Fruit fly (Drosophila melanogaster) whole organism, prepupa: Measurements from ENCODE around the gene CG42335.

Experiments
- Blimp-1 ChIP-seq: fragments of 200-800 bp; sonication (Bioruptor generic); optimal IDR thresholded peaks from 3 replicates; lab custom pipeline; 2017; ENCODE audit warnings: missing biosample characterization, missing genetic modification characterization, mild to moderate bottlenecking, moderate library complexity, missing genetic modification reagents
- CG10631 ChIP-seq: fragments of 200-800 bp; sonication (Bioruptor generic); optimal IDR thresholded peaks from 2 replicates; lab custom pipeline; 2016; ENCODE audit warnings: missing biosample characterization, missing genetic modification characterization
- CG10669 ChIP-seq: fragments of 200-800 bp; sonication (Bioruptor generic); optimal IDR thresholded peaks from 3 replicates; lab custom pipeline; 2018; ENCODE audit warnings: missing biosample characterization, mild to moderate bottlenecking, missing genetic modification characterization, moderate library complexity
- CG11294 ChIP-seq: fragments of 200-800 bp; sonication (Bioruptor generic); IDR thresholded peaks from 2 replicates; pipeline ENCODE4 v1.3.6; 2022; ENCODE audit warnings: missing biosample characterization, missing genetic modification characterization
- CG11762 ChIP-seq: fragments of 200-800 bp; sonication (Bioruptor generic); optimal IDR thresholded peaks from 3 replicates; lab custom pipeline; 2016; ENCODE audit warnings: missing biosample characterization, missing genetic modification characterization; ENCODE audit not compliant: insufficient read depth
- CG15336 ChIP-seq: fragments of 200-800 bp; sonication (Bioruptor generic); IDR thresholded peaks from 2 replicates; pipeline ENCODE4 v1.3.6; 2022; ENCODE audit warnings: missing biosample characterization, missing genetic modification characterization
- CG1621 ChIP-seq: fragments of 200-800 bp; sonication (Bioruptor generic); optimal IDR thresholded peaks from 3 replicates; lab custom pipeline; 2018; ENCODE audit warnings: missing biosample characterization, mild to moderate bottlenecking, missing genetic modification characterization
- CG16779 ChIP-seq: fragments of 200-800 bp; sonication (Bioruptor generic); optimal IDR thresholded peaks from 3 replicates; lab custom pipeline; 2017; ENCODE audit warnings: missing biosample characterization, mild to moderate bottlenecking, missing genetic modification characterization
- CG3032 ChIP-seq: fragments of 200-800 bp; optimal IDR thresholded peaks from 2 replicates; lab custom pipeline; 2019; ENCODE audit warnings: missing biosample characterization, mild to moderate bottlenecking, missing genetic modification characterization, moderate library complexity
- CG32006 ChIP-seq: fragments of 200-800 bp; sonication (Bioruptor generic); optimal IDR thresholded peaks from 3 replicates; lab custom pipeline; 2017; ENCODE audit warnings: missing biosample characterization, mild to moderate bottlenecking, missing genetic modification characterization
- CG34406 ChIP-seq: fragments of 200-800 bp; sonication (Bioruptor generic); optimal IDR thresholded peaks from 3 replicates; lab custom pipeline; 2016; ENCODE audit warnings: missing biosample characterization, missing genetic modification characterization
- CG3919 ChIP-seq: fragments of 200-800 bp; sonication (Bioruptor generic); optimal IDR thresholded peaks from 3 replicates; lab custom pipeline; 2016; ENCODE audit warnings: missing biosample characterization, missing genetic modification characterization
- CG6276 ChIP-seq: fragments of 200-800 bp; sonication (Bioruptor generic); optimal IDR thresholded peaks from 2 replicates; lab custom pipeline; 2017; ENCODE audit warnings: missing biosample characterization, mild to moderate bottlenecking, missing genetic modification characterization
- CG6792 ChIP-seq: fragments of 200-800 bp; sonication (Bioruptor generic); optimal IDR thresholded peaks from 3 replicates; lab custom pipeline; 2016; ENCODE audit warnings: missing biosample characterization, missing genetic modification characterization
- CG6808 ChIP-seq: fragments of 200-800 bp; sonication (Bioruptor generic); optimal IDR thresholded peaks from 3 replicates; lab custom pipeline; 2017; ENCODE audit warnings: missing biosample characterization, missing genetic modification characterization, mild to moderate bottlenecking, moderate library complexity, missing genetic modification reagents
- CG6854 ChIP-seq: fragments of 200-800 bp; sonication (Bioruptor generic); optimal IDR thresholded peaks from 2 replicates; lab custom pipeline; 2017; ENCODE audit warnings: missing biosample characterization, mild to moderate bottlenecking, missing genetic modification characterization
- CG7368 ChIP-seq: fragments of 200-800 bp; sonication (Bioruptor generic); optimal IDR thresholded peaks from 3 replicates; lab custom pipeline; 2016; ENCODE audit warnings: missing biosample characterization, missing genetic modification characterization
- CG8319 ChIP-seq: fragments of 200-800 bp; sonication (Bioruptor generic); optimal IDR thresholded peaks from 3 replicates; lab custom pipeline; 2016; ENCODE audit warnings: missing biosample characterization, missing genetic modification characterization
- CG8632 ChIP-seq: fragments of 200-800 bp; sonication (Bioruptor generic); optimal IDR thresholded peaks from 3 replicates; lab custom pipeline; 2016; ENCODE audit warnings: missing biosample characterization, missing genetic modification characterization
- CG9139 ChIP-seq: fragments of 200-800 bp; sonication (Bioruptor generic); optimal IDR thresholded peaks from 3 replicates; lab custom pipeline; 2017; ENCODE audit warnings: missing biosample characterization, mild to moderate bottlenecking, missing genetic modification characterization
- Eip75B ChIP-seq: fragments of 200-800 bp; sonication (Bioruptor generic); optimal IDR thresholded peaks from 3 replicates; lab custom pipeline; 2016; ENCODE audit warnings: missing biosample characterization, missing genetic modification characterization
- Eip78C ChIP-seq: fragments of 200-800 bp; sonication (Bioruptor generic); peaks from one replicate; lab custom pipeline; 2016; ENCODE audit warnings: missing biosample characterization, missing genetic modification characterization
- Eip93F ChIP-seq: fragments of 200-800 bp; sonication (Bioruptor generic); optimal IDR thresholded peaks from 2 replicates; lab custom pipeline; 2016; ENCODE audit warnings: missing biosample characterization, mild to moderate bottlenecking, missing genetic modification characterization
- Ets21C ChIP-seq: fragments of 200-800 bp; sonication (Bioruptor generic); optimal IDR thresholded peaks from 3 replicates; lab custom pipeline; 2016; ENCODE audit warnings: missing biosample characterization, missing genetic modification characterization
- Gug ChIP-seq: fragments of 200-800 bp; sonication (Bioruptor generic); IDR thresholded peaks from 2 replicates; pipeline ENCODE4 v1.3.6; 2022; ENCODE audit warnings: missing biosample characterization, missing genetic modification characterization
- Hr39 ChIP-seq: fragments of 200-800 bp; sonication (Bioruptor generic); optimal IDR thresholded peaks from 2 replicates; lab custom pipeline; 2016; ENCODE audit warnings: missing biosample characterization, missing genetic modification characterization
- Hr4 ChIP-seq: fragments of 200-800 bp; sonication (Bioruptor generic); optimal IDR thresholded peaks from 3 replicates; lab custom pipeline; 2016; ENCODE audit warnings: missing biosample characterization, missing genetic modification characterization
- Met ChIP-seq: fragments of 200-800 bp; sonication (Bioruptor generic); optimal IDR thresholded peaks from 3 replicates; lab custom pipeline; 2016; ENCODE audit warnings: missing biosample characterization, missing genetic modification characterization
- OdsH ChIP-seq: fragments of 200-800 bp; sonication (Bioruptor generic); optimal IDR thresholded peaks from 3 replicates; lab custom pipeline; 2016; ENCODE audit warnings: missing biosample characterization, missing genetic modification characterization
- Smox ChIP-seq: fragments of 200-800 bp; sonication (Bioruptor generic); optimal IDR thresholded peaks from 3 replicates; lab custom pipeline; 2016; ENCODE audit warnings: missing biosample characterization, missing genetic modification characterization
- Sox102F ChIP-seq: fragments of 200-800 bp; sonication (Bioruptor generic); optimal IDR thresholded peaks from 2 replicates; lab custom pipeline; 2016; ENCODE audit warnings: missing biosample characterization, mild to moderate bottlenecking, missing genetic modification characterization
- Sox15 ChIP-seq: fragments of 200-800 bp; sonication (Bioruptor generic); optimal IDR thresholded peaks from 3 replicates; lab custom pipeline; 2016; ENCODE audit warnings: missing biosample characterization, missing genetic modification characterization
- achi ChIP-seq: fragments of 200-800 bp; sonication (Bioruptor generic); optimal IDR thresholded peaks from 3 replicates; lab custom pipeline; 2016; ENCODE audit warnings: missing biosample characterization, missing genetic modification characterization
- acj6 ChIP-seq: fragments of 200-800 bp; sonication (Bioruptor generic); optimal IDR thresholded peaks from 3 replicates; lab custom pipeline; 2016; ENCODE audit warnings: missing biosample characterization, missing genetic modification characterization
- cyc ChIP-seq: fragments of 200-800 bp; sonication (Bioruptor generic); optimal IDR thresholded peaks from 3 replicates; lab custom pipeline; 2016; ENCODE audit warnings: missing biosample characterization, missing genetic modification characterization
- dsx ChIP-seq: fragments of 200-800 bp; optimal IDR thresholded peaks from 3 replicates; lab custom pipeline; 2019; ENCODE audit warnings: missing biosample characterization, mild to moderate bottlenecking, missing genetic modification characterization, moderate library complexity; ENCODE audit not compliant: poor library complexity, severe bottlenecking
- eg ChIP-seq: fragments of 200-800 bp; sonication (Bioruptor generic); IDR thresholded peaks from 3 replicates; pipeline ENCODE4 v1.3.6; 2022; ENCODE audit warnings: missing biosample characterization, missing genetic modification characterization
- esn ChIP-seq: fragments of 200-800 bp; sonication (Bioruptor generic); optimal IDR thresholded peaks from 2 replicates; lab custom pipeline; 2016; ENCODE audit warnings: missing biosample characterization, mild to moderate bottlenecking, missing genetic modification characterization, moderate library complexity
- fd59A ChIP-seq: fragments of 200-800 bp; sonication (Bioruptor generic); optimal IDR thresholded peaks from 2 replicates; lab custom pipeline; 2017; ENCODE audit warnings: missing biosample characterization, mild to moderate bottlenecking, missing genetic modification characterization, missing genetic modification reagents
- fd85E ChIP-seq: fragments of 200-800 bp; sonication (Bioruptor generic); optimal IDR thresholded peaks from 3 replicates; lab custom pipeline; 2016; ENCODE audit warnings: missing biosample characterization, missing genetic modification characterization
- lz ChIP-seq: fragments of 200-800 bp; sonication (Bioruptor generic); optimal IDR thresholded peaks from 3 replicates; lab custom pipeline; 2016; ENCODE audit warnings: missing biosample characterization, missing genetic modification characterization
- net ChIP-seq: fragments of 200-800 bp; sonication (Bioruptor generic); optimal IDR thresholded peaks from 3 replicates; lab custom pipeline; 2016; ENCODE audit warnings: missing biosample characterization, missing genetic modification characterization
- pdm3 ChIP-seq: fragments of 200-800 bp; sonication (Bioruptor generic); optimal IDR thresholded peaks from 3 replicates; lab custom pipeline; 2016; ENCODE audit warnings: missing biosample characterization, missing genetic modification characterization
- salr ChIP-seq, 2 experiments: fragments of 200-800 bp; sonication (Bioruptor generic); optimal IDR thresholded peaks; 3 replicates each; lab custom pipeline; 2016 to 2018; ENCODE audit warnings: missing biosample characterization in 2 of 2, missing genetic modification characterization in 2 of 2, mild to moderate bottlenecking in 1 of 2
- spab ChIP-seq: fragments of 200-800 bp; sonication (Bioruptor generic); optimal IDR thresholded peaks from 2 replicates; lab custom pipeline; 2017; ENCODE audit warnings: missing biosample characterization, mild to moderate bottlenecking, missing genetic modification characterization, missing genetic modification reagents
- ss ChIP-seq, 2 experiments: fragments of 200-800 bp; sonication (Bioruptor generic); optimal IDR thresholded peaks; 2 replicates in 1 of 2; 3 replicates in 1 of 2; lab custom pipeline; 2017 to 2018; ENCODE audit warnings: mild to moderate bottlenecking in 2 of 2, missing biosample characterization in 2 of 2, missing genetic modification characterization in 2 of 2, moderate library complexity in 1 of 2
- svp ChIP-seq: fragments of 200-800 bp; sonication (Bioruptor generic); peaks from one replicate; lab custom pipeline; 2016; ENCODE audit warnings: missing biosample characterization, missing genetic modification characterization
- topi ChIP-seq: fragments of 200-800 bp; sonication (Bioruptor generic); optimal IDR thresholded peaks from 3 replicates; lab custom pipeline; 2016; ENCODE audit warnings: missing biosample characterization, missing genetic modification characterization
- vri ChIP-seq: fragments of 200-800 bp; sonication (Bioruptor generic); optimal IDR thresholded peaks from 3 replicates; lab custom pipeline; 2016; ENCODE audit warnings: missing biosample characterization, mild to moderate bottlenecking, missing genetic modification characterization

The CG42335 gene

DNA sequence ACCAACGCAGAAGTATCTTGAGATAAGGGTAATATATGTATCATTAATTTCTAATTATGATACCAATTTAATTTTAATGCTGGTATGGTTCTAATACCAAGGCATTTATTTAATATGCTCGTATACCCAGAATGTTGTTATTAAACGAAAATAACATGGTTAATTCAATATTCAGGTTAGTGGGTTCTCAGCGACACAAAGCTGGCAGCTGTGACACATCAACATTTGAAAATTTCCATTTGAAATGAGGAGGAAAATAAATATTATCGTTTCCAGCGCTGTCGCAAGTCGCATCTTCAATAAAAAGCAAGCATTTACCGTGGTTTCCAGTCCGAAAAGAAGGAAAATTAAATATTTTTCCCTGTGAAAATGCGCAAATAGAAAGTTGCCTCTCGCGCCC is 27.6 kb upstream of the CG42335 start:
- TF ChIP-seq Hr4 (no peak), CG8319 (GFP tag; lab: Kevin White, UChicago) (no peak), CG15336 (GFP tag; lab: Robert Waterston, UW) (no peak), CG6808 (GFP tag; lab: Kevin White, UChicago) (no peak), spab (GFP tag; lab: Kevin White, UChicago) (no peak), achi (GFP tag; lab: Kevin White, UChicago) (no peak)

DNA sequence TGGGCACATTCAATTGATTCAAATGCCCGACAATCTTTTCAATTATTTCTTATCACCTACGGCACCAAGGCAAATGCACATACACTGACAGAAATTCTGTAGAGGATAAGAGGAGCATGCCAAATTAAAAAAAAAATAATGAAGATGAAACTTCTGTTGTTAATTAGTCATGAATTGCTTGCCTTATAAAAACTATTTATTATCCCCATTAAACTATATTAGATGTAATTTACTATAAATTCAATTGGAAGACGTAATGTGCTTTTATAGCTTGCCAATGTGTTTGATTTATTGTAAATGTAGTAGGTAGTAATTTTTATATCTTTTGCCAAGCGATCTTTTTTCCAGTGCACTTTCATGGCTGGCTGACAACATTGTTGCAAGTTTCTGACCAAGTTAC is 26.9 kb upstream of the CG42335 start:
- TF ChIP-seq CG11294 (GFP tag; lab: Robert Waterston, UW) (no peak), Met (no peak), Eip75B (GFP tag; lab: Kevin White, UChicago) (no peak), Eip93F (GFP tag; lab: Kevin White, UChicago) (no peak), CG6854 (GFP tag; lab: Kevin White, UChicago) (no peak), CG8319 (GFP tag; lab: Kevin White, UChicago) (no peak), cyc (GFP tag; lab: Kevin White, UChicago) (no peak), Gug (GFP tag; lab: Robert Waterston, UW) (peak; percentile 39; the same call in 1 of the 2 replicates), CG8632 (GFP tag; lab: Kevin White, UChicago) (no peak), CG3032 (no peak), CG16779 (tag; lab: Kevin White, UChicago) (no peak), fd85E (GFP tag; lab: Kevin White, UChicago) (no peak), CG11762 (GFP tag; lab: Kevin White, UChicago) (no peak), CG7368 (GFP tag; lab: Kevin White, UChicago) (no peak), eg (GFP tag; lab: Robert Waterston, UW) (peak; percentile 57; the same call in 2 of the 3 replicates), CG3919 (GFP tag; lab: Kevin White, UChicago) (no peak), CG1621 (tag; lab: Kevin White, UChicago) (no peak), Smox (GFP tag; lab: Kevin White, UChicago) (no peak), dsx (GFP tag; lab: Kevin White, UChicago) (peak; percentile 8), vri (GFP tag; lab: Kevin White, UChicago) (no peak), topi (GFP tag; lab: Kevin White, UChicago) (no peak), Sox102F (GFP tag; lab: Kevin White, UChicago) (no peak), CG6808 (GFP tag; lab: Kevin White, UChicago) (no peak), spab (GFP tag; lab: Kevin White, UChicago) (no peak), OdsH (GFP tag; lab: Kevin White, UChicago) (no peak), Hr4 (peak; percentile 71), achi (GFP tag; lab: Kevin White, UChicago) (peak; percentile 10), ss (GFP tag; optimal IDR thresholded peaks at IDR 0.05; lab: Kevin White, UChicago) (no peak), acj6 (GFP tag; lab: Kevin White, UChicago) (no peak), CG6792 (GFP tag; lab: Kevin White, UChicago) (no peak), Blimp-1 (GFP tag; lab: Kevin White, UChicago) (no peak), esn (no peak), Sox15 (GFP tag; lab: Kevin White, UChicago) (no peak), pdm3 (GFP tag; lab: Kevin White, UChicago) (peak; percentile 23), Eip78C (GFP tag; lab: Kevin White, UChicago) (peak; percentile 59), CG34406 (no peak), salr (GFP tag; optimal IDR thresholded peaks at IDR 0.05; lab: Kevin White, UChicago) (no peak), CG10631 (GFP tag; lab: Kevin White, UChicago) (no peak), CG10669 (GFP tag; lab: Kevin White, UChicago) (no peak), lz (GFP tag; lab: Kevin White, UChicago) (no peak), CG32006 (GFP tag; lab: Kevin White, UChicago) (peak; percentile 73), Ets21C (GFP tag; lab: Kevin White, UChicago) (no peak), CG9139 (GFP tag; lab: Kevin White, UChicago) (no peak), svp (GFP tag; lab: Kevin White, UChicago) (no peak), CG6276 (GFP tag; lab: Kevin White, UChicago) (no peak), Hr39 (no peak), net (GFP tag; lab: Kevin White, UChicago) (no peak), CG15336 (GFP tag; lab: Robert Waterston, UW) (peak; percentile 72), fd59A (GFP tag; lab: Kevin White, UChicago) (no peak)
